Worm (Caenorhabditis elegans) whole organism, mixed stage, embryonic: ENCODE results near the gene F49C12.4.
A peak's percentile ranks its signal among the peaks of the same experiment; 100 is the strongest.

Source experiments
- M03D4.4 ChIP-seq: sonication (generic microtip); optimal IDR thresholded peaks from 2 replicates; lab custom pipeline; 2017; ENCODE audit warnings: mild to moderate bottlenecking, missing genetic modification characterization, missing compliant biosample characterization
- bed-3 ChIP-seq: fragments of 200-800 bp; sonication (Bioruptor generic); optimal IDR thresholded peaks from 3 replicates; lab custom pipeline; 2018; ENCODE audit warnings: mild to moderate bottlenecking, missing genetic modification characterization, moderate library complexity, missing compliant biosample characterization
- blmp-1 ChIP-seq: fragments of 150-350 bp; optimal IDR thresholded peaks from 2 replicates; lab custom pipeline; 2014; ENCODE audit warnings: missing biosample characterization, missing genetic modification characterization
- ceh-39 ChIP-seq: fragments of 150-350 bp; optimal IDR thresholded peaks from 2 replicates; lab custom pipeline; 2014; ENCODE audit warnings: missing biosample characterization, missing genetic modification characterization
- ceh-43 ChIP-seq: fragments of 200-800 bp; sonication (Bioruptor generic); optimal IDR thresholded peaks from 2 replicates; lab custom pipeline; 2018; ENCODE audit warnings: mild to moderate bottlenecking, missing genetic modification characterization, moderate library complexity, missing compliant biosample characterization
- ceh-83 ChIP-seq: fragments of 200-800 bp; sonication (Bioruptor generic); optimal IDR thresholded peaks from 2 replicates; lab custom pipeline; 2018; ENCODE audit warnings: mild to moderate bottlenecking, missing genetic modification characterization, missing compliant biosample characterization
- ces-1 ChIP-seq: fragments of 150-350 bp; optimal IDR thresholded peaks from 2 replicates; lab custom pipeline; 2014; ENCODE audit warnings: missing biosample characterization, missing genetic modification reagents, missing genetic modification characterization
- cnd-1 ChIP-seq: fragments of 200-800 bp; sonication (Bioruptor generic); optimal IDR thresholded peaks from 2 replicates; lab custom pipeline; 2018; ENCODE audit warnings: mild to moderate bottlenecking, missing genetic modification characterization, missing compliant biosample characterization
- drap-1 ChIP-seq: fragments of 200-800 bp; sonication (Bioruptor generic); optimal IDR thresholded peaks from 3 replicates; lab custom pipeline; 2018; ENCODE audit warnings: mild to moderate bottlenecking, missing genetic modification characterization, missing compliant biosample characterization
- elt-1 ChIP-seq: sonication (generic microtip); optimal IDR thresholded peaks from 2 replicates; lab custom pipeline; 2017; ENCODE audit warnings: missing genetic modification characterization, mild to moderate bottlenecking, missing compliant biosample characterization, antibody characterized with exemption, moderate library complexity, borderline replicate concordance; ENCODE audit not compliant: insufficient read depth
- elt-3 ChIP-seq: fragments of 150-350 bp; optimal IDR thresholded peaks from 2 replicates; lab custom pipeline; 2014; ENCODE audit warnings: missing biosample characterization, missing genetic modification characterization
- flh-1 ChIP-seq: fragments of 200-800 bp; sonication (Bioruptor generic); optimal IDR thresholded peaks from 2 replicates; lab custom pipeline; 2018; ENCODE audit warnings: mild to moderate bottlenecking, missing genetic modification characterization, moderate library complexity, missing compliant biosample characterization
- ham-2 ChIP-seq: fragments of 200-800 bp; sonication (Bioruptor generic); optimal IDR thresholded peaks from 2 replicates; lab custom pipeline; 2018; ENCODE audit warnings: mild to moderate bottlenecking, missing genetic modification characterization, missing compliant biosample characterization
- hlh-1 ChIP-seq: fragments of 150-350 bp; optimal IDR thresholded peaks from 2 replicates; lab custom pipeline; 2014; ENCODE audit warnings: missing biosample characterization, missing genetic modification reagents, missing genetic modification characterization
- lin-13 ChIP-seq: fragments of 150-350 bp; optimal IDR thresholded peaks from 2 replicates; lab custom pipeline; 2014; ENCODE audit warnings: missing biosample characterization, missing genetic modification characterization
- lin-32 ChIP-seq: fragments of 200-800 bp; sonication (Bioruptor generic); optimal IDR thresholded peaks from 2 replicates; lab custom pipeline; 2018; ENCODE audit warnings: mild to moderate bottlenecking, missing genetic modification characterization, missing compliant biosample characterization
- lsy-2 ChIP-seq: fragments of 150-350 bp; optimal IDR thresholded peaks from 2 replicates; lab custom pipeline; 2014; ENCODE audit warnings: missing biosample characterization, missing genetic modification characterization
- mab-5 ChIP-seq: fragments of 150-350 bp; optimal IDR thresholded peaks from 2 replicates; lab custom pipeline; 2014; ENCODE audit warnings: missing biosample characterization, missing genetic modification characterization
- mep-1 ChIP-seq: fragments of 150-350 bp; optimal IDR thresholded peaks from 2 replicates; lab custom pipeline; 2017; ENCODE audit warnings: missing biosample characterization, missing genetic modification reagents, missing genetic modification characterization, inconsistent platforms
- mls-2 ChIP-seq: sonication (generic microtip); optimal IDR thresholded peaks from 2 replicates; lab custom pipeline; 2016; ENCODE audit warnings: mild to moderate bottlenecking, missing genetic modification characterization, moderate library complexity, missing compliant biosample characterization
- nhr-12 ChIP-seq: fragments of 150-350 bp; optimal IDR thresholded peaks from 2 replicates; lab custom pipeline; 2014; ENCODE audit warnings: missing biosample characterization, missing genetic modification characterization
- nhr-2 ChIP-seq: fragments of 150-350 bp; optimal IDR thresholded peaks from 2 replicates; lab custom pipeline; 2014; ENCODE audit warnings: missing biosample characterization, missing genetic modification characterization
- nhr-237 ChIP-seq: fragments of 150-350 bp; optimal IDR thresholded peaks from 2 replicates; lab custom pipeline; 2014; ENCODE audit warnings: missing biosample characterization, missing genetic modification characterization
- nhr-28 ChIP-seq: fragments of 150-350 bp; optimal IDR thresholded peaks from 2 replicates; lab custom pipeline; 2014; ENCODE audit warnings: missing biosample characterization, missing genetic modification characterization
- nhr-76 ChIP-seq: sonication (generic microtip); optimal IDR thresholded peaks from 2 replicates; lab custom pipeline; 2017; ENCODE audit warnings: missing biosample characterization, missing genetic modification characterization
- pha-4 ChIP-seq: fragments of 150-350 bp; optimal IDR thresholded peaks from 2 replicates; lab custom pipeline; 2018; ENCODE audit warnings: missing biosample characterization, missing genetic modification reagents, missing genetic modification characterization
- sem-2 ChIP-seq: fragments of 200-800 bp; sonication (Bioruptor generic); optimal IDR thresholded peaks from 2 replicates; lab custom pipeline; 2018; ENCODE audit warnings: mild to moderate bottlenecking, missing genetic modification characterization, missing compliant biosample characterization
- snpc-4 ChIP-seq: fragments of 150-350 bp; optimal IDR thresholded peaks from 2 replicates; lab custom pipeline; 2014; ENCODE audit warnings: missing biosample characterization, missing genetic modification characterization
- sptf-1 ChIP-seq: sonication (generic microtip); optimal IDR thresholded peaks from 2 replicates; lab custom pipeline; 2017; ENCODE audit warnings: mild to moderate bottlenecking, missing genetic modification characterization, moderate library complexity, missing compliant biosample characterization
- tbx-8 ChIP-seq: fragments of 200-800 bp; sonication (Bioruptor generic); optimal IDR thresholded peaks from 2 replicates; lab custom pipeline; 2018; ENCODE audit warnings: mild to moderate bottlenecking, missing genetic modification characterization, moderate library complexity, missing compliant biosample characterization
- unc-120 ChIP-seq: sonication (generic microtip); optimal IDR thresholded peaks from 2 replicates; lab custom pipeline; 2017; ENCODE audit warnings: missing genetic modification characterization, missing compliant biosample characterization; ENCODE audit not compliant: poor library complexity, severe bottlenecking
- unc-39 ChIP-seq: fragments of 150-350 bp; optimal IDR thresholded peaks from 2 replicates; lab custom pipeline; 2014; ENCODE audit warnings: missing biosample characterization, missing genetic modification characterization
- unc-62 ChIP-seq: fragments of 150-350 bp; optimal IDR thresholded peaks from 2 replicates; lab custom pipeline; 2014; ENCODE audit warnings: missing biosample characterization, missing genetic modification reagents, missing genetic modification characterization
- zip-8 ChIP-seq: fragments of 150-350 bp; optimal IDR thresholded peaks from 2 replicates; lab custom pipeline; 2014; ENCODE audit warnings: missing biosample characterization, missing genetic modification characterization
- ztf-11 ChIP-seq: fragments of 150-350 bp; optimal IDR thresholded peaks from 2 replicates; lab custom pipeline; 2014; ENCODE audit warnings: missing biosample characterization, missing genetic modification characterization

The F49C12.4 gene

ce11 chrIV:9318147-9318546 is 14.3 kb upstream of the F49C12.4 start:
- TF ChIP-seq ceh-43 (GFP tag; lab: Kevin White, UChicago) (no peak), lin-32 (GFP tag; lab: Kevin White, UChicago) (no peak), flh-1 (GFP tag; lab: Kevin White, UChicago) (no peak), sem-2 (GFP tag; lab: Kevin White, UChicago) (no peak), mab-5 (no peak), drap-1 (GFP tag; lab: Kevin White, UChicago) (no peak), nhr-2 (tag; lab: Kevin White, UChicago) (no peak), bed-3 (GFP tag; lab: Kevin White, UChicago) (no peak), zip-8 (tag; lab: Kevin White, UChicago) (no peak), ces-1 (GFP tag; lab: Kevin White, UChicago) (no peak), hlh-1 (no peak), elt-3 (tag; lab: Kevin White, UChicago) (no peak), unc-39 (tag; lab: Kevin White, UChicago) (no peak), ham-2 (no peak), nhr-237 (tag; lab: Kevin White, UChicago) (no peak), lin-13 (tag; lab: Kevin White, UChicago) (no peak)

ce11 chrIV:9316068-9316681 is 12.3 kb upstream of the F49C12.4 start, which contains the start of the genes F49C12.9 and rpn-7:
F49C12.9 (minus strand) TSS chrIV:9316215.
rpn-7 (plus strand) TSS chrIV:9316631.
- TF ChIP-seq cnd-1 (tag; lab: Kevin White, UChicago) (peak; percentile 62), mab-5 (no peak), mls-2 (no peak), unc-39 (tag; lab: Kevin White, UChicago) (no peak), nhr-2 (tag; lab: Kevin White, UChicago) (no peak), bed-3 (GFP tag; lab: Kevin White, UChicago) (peak; percentile 37), elt-3 (tag; lab: Kevin White, UChicago) (no peak), lin-32 (GFP tag; lab: Kevin White, UChicago) (no peak), hlh-1 (peak; percentile 67), lsy-2 (tag; lab: Kevin White, UChicago) (peak; percentile 37), zip-8 (tag; lab: Kevin White, UChicago) (no peak), M03D4.4 (tag; lab: Kevin White, UChicago) (peak; percentile 67), nhr-12 (tag; lab: Kevin White, UChicago) (peak; percentile 35), sem-2 (GFP tag; lab: Kevin White, UChicago) (peak; percentile 36), ztf-11 (tag; lab: Kevin White, UChicago) (peak; percentile 52), nhr-28 (tag; lab: Kevin White, UChicago) (no peak), blmp-1 (no peak), nhr-76 (tag; lab: Kevin White, UChicago) (peak; percentile 1), snpc-4 (tag; lab: Kevin White, UChicago) (no peak), ceh-83 (GFP tag; lab: Kevin White, UChicago) (no peak), unc-120 (tag; lab: Kevin White, UChicago) (no peak), tbx-8 (no peak), ces-1 (GFP tag; lab: Kevin White, UChicago) (peak; percentile 60), sptf-1 (tag; lab: Kevin White, UChicago) (peak; percentile 85), elt-1 (tag; lab: Kevin White, UChicago) (peak; percentile 36), pha-4 (tag; lab: Kevin White, UChicago) (peak; percentile 7), ham-2 (no peak), nhr-237 (tag; lab: Kevin White, UChicago) (peak; percentile 16), ceh-43 (GFP tag; lab: Kevin White, UChicago) (peak; percentile 81), unc-62 (GFP tag; lab: Kevin White, UChicago) (no peak), mep-1 (tag; lab: Kevin White, UChicago) (peak; percentile 82), ceh-39 (tag; lab: Kevin White, UChicago) (peak; percentile 30), flh-1 (GFP tag; lab: Kevin White, UChicago) (peak; percentile 7), drap-1 (GFP tag; lab: Kevin White, UChicago) (peak; percentile 73), lin-13 (tag; lab: Kevin White, UChicago) (no peak)

ce11 chrIV:9312827-9313226 is 8.9 kb upstream of the F49C12.4 start, which contains the start of gene F49C12.7:
F49C12.7 (minus strand) TSS chrIV:9312927.
- peak; percentile 89 for TF ChIP-seq zip-8 (tag; lab: Kevin White, UChicago)
